Fruit fly (Drosophila melanogaster): ENCODE results near the gene CG8034.

- TF ChIP-seq usp (GFP tag; optimal IDR thresholded peaks at IDR 0.05) (no peak), CG8478 (optimal IDR thresholded peaks at IDR 0.05) (no peak), Dll (optimal IDR thresholded peaks at IDR 0.05) (no peak), pan (optimal IDR thresholded peaks at IDR 0.05) (no peak), psq (optimal IDR thresholded peaks at IDR 0.05) (no peak), EcR (GFP tag; optimal IDR thresholded peaks at IDR 0.05) (no peak)
These were observed 33.6 kb downstream of the CG8034 start for dm6 chrX:19264396-19264795.

Measured in whole organism.